Fruit fly (Drosophila melanogaster): ENCODE measurements around the gene Phf5a.

The Phf5a gene

DNA sequence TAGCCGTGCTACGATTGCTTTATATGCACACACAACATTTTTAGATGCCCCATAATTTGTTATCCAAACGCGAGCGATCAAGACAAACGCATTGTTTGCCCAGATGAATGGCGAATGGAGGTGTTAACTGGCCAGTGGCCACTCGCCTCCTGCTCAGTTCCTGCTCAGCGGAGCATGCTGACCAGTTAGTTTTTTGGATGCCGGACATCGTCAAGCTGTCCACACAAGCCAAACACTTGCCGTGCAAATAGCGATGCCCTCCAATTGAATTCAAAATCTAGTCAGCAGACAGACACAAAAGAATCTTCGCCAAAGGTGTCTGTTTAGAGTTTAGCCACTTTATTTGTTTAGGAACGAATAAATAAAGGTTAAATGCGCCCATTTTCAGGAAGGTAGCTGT lies 28.4 kb downstream of the Phf5a start:
- TF ChIP-seq insv (optimal IDR thresholded peaks at IDR 0.05): no peak
- no peak for TF ChIP-seq Myc (optimal IDR thresholded peaks at IDR 0.05)

DNA sequence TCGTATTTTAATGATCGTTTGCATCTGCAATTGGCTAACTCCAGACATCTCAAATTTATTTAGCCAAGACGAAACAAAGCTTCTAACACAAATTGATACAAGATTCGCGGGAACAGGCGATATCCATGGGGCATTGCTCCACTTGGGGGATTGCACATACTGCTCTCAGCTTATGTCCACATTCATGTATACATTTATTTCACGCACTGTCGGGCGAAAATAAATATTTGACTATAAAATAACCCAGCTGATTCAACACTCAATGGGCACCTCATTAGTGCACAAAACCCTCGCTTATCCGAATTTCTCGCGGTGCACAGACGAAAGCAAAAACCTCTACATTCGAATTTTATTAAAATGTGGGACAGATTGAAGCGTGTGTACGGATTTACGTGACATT lies 29.1 kb downstream of the Phf5a start:
- TF ChIP-seq Sin3A (optimal IDR thresholded peaks at IDR 0.05) (no peak), insv (optimal IDR thresholded peaks at IDR 0.05) (no peak), ttk (optimal IDR thresholded peaks at IDR 0.05) (no peak), h (optimal IDR thresholded peaks at IDR 0.05) (no peak), Myc (optimal IDR thresholded peaks at IDR 0.05) (no peak), psq (optimal IDR thresholded peaks at IDR 0.05) (no peak)

DNA sequence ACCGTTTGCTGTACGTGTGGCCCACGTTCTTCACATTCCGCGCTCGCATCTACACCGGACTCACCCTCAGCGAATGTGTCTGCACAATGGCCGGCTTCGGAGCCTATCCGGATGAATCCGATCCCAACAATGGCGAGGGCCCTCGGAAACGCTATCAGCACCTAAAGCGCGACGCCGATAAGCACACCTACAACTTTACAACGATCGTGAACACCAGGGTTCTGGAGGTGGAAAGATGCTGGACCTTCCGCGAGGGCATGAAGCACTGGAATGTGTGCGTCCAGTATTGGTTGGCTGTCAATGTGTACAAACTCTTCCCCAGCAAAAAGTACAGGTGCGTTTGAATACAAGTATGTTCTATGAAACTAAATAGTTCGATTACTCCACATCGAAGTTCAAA lies 33.1 kb downstream of the Phf5a start:
- TF ChIP-seq h (optimal IDR thresholded peaks at IDR 0.05) (no peak), ttk (optimal IDR thresholded peaks at IDR 0.05) (no peak), insv (optimal IDR thresholded peaks at IDR 0.05) (no peak), psq (optimal IDR thresholded peaks at IDR 0.05) (no peak), Myc (optimal IDR thresholded peaks at IDR 0.05) (no peak), Sin3A (optimal IDR thresholded peaks at IDR 0.05) (no peak)

DNA sequence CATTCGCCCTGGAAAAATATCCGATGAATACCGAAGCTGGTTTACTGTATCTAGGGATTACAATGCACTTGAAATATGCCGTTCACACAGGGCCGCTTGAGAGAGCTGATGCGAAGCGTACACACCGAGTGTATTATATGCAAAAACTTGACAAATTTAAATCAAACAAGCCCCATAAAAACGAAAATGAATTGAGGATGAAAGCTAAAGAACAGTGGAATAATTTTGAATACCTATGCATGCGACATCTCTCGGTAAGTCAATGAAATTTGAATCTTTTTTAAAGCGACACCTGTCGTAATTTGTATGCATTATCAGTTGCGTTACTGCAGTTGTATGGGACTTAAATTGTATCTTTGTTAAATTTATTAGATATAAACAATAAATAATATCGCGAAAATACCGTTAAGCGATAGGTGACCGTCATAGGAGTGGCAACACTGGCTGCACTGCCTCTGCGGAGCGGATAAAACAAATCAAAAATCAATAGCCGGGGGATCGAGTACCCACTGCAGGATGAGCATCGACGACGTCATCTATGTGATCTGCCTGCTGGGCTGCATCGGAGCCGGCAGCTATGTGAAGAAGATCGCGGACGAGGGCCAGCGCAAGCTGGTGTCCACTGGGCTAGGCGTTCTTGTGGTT lies 34.6 kb downstream of the Phf5a start, which contains the start of gene frj:
TSS of gene frj (plus strand) at position 98 of the 645 bp plus-strand sequence.
- no peak for TF ChIP-seq insv (optimal IDR thresholded peaks at IDR 0.05)
- no peak for TF ChIP-seq h (optimal IDR thresholded peaks at IDR 0.05)
- TF ChIP-seq Myc (optimal IDR thresholded peaks at IDR 0.05): no peak
- TF ChIP-seq psq (optimal IDR thresholded peaks at IDR 0.05): no peak
- no peak for TF ChIP-seq ttk (optimal IDR thresholded peaks at IDR 0.05)
- no peak for TF ChIP-seq Sin3A (optimal IDR thresholded peaks at IDR 0.05)

DNA sequence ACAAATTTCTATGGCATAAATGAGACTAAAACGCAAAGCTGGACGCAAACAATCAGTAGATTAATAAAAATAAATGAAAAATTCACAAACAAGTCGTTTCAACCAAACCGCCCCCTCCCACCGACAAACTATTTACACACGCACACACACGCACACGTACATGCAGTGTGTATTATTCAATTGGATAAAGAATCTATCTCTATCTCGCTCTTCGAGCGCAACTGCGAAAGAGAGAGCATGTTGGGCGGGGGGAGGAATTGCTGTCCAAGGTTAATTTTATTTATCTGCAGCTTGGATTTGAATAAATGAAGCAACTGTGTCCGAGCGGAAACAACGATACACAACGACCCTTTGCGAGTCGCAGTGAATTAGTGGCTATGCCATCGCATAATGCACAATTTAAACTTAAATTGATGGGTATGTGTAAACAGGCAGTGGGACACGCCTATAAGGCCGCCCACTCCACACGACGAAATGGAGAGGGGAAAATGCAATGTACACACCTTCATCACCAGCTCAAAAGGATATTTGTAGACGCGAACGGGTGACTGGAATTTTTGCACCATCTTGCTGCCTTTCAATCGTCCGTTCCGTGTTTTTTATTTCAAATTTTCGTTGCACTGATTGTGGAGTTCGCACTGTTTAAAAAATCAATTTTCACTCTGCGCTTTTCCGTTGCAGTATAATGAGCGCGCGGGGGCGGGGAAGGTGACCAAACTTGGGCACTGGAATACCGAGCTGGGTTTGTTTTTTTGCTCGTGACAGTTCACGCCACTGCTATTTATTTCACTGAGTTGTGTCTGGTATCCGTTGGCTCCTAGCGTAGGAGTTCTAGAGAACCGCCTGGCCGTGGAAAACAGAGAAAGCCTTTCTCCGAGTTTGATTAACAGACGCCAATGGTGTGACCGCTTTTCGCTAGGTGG lies 35.4 kb downstream of the Phf5a start, which contains the start of gene retm:
TSS of gene retm (minus strand) at position 898 of the 923 bp plus-strand sequence.
- no peak for TF ChIP-seq psq (optimal IDR thresholded peaks at IDR 0.05)
- TF ChIP-seq h (optimal IDR thresholded peaks at IDR 0.05): no peak
- no peak for TF ChIP-seq Sin3A (optimal IDR thresholded peaks at IDR 0.05)
- no peak for TF ChIP-seq ttk (optimal IDR thresholded peaks at IDR 0.05)
- TF ChIP-seq Myc (optimal IDR thresholded peaks at IDR 0.05): no peak
- TF ChIP-seq insv (optimal IDR thresholded peaks at IDR 0.05): no peak

DNA sequence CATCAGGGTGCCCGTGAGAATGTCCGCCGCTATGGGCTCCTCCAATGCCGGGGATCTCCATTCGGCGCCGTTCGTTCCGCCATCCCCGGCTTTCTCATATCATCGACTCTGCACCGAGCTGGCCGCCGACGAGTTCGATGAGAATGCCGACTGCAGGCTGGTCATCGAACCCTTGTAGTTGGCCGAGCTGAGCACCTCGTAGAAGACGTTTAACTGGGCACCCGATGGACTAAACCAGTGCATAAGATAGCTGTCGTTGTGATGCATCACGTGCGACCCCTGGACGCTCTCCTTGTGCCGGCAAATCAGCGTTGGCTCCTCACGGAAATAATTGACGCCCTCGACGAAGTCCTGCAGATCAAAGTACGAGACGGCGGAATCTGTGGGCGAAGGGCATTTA lies 40.9 kb downstream of the Phf5a start:
- TF ChIP-seq psq (optimal IDR thresholded peaks at IDR 0.05) (no peak), insv (optimal IDR thresholded peaks at IDR 0.05) (no peak), Myc (optimal IDR thresholded peaks at IDR 0.05) (no peak), Sin3A (optimal IDR thresholded peaks at IDR 0.05) (no peak), h (optimal IDR thresholded peaks at IDR 0.05) (no peak), ttk (optimal IDR thresholded peaks at IDR 0.05) (no peak)

DNA sequence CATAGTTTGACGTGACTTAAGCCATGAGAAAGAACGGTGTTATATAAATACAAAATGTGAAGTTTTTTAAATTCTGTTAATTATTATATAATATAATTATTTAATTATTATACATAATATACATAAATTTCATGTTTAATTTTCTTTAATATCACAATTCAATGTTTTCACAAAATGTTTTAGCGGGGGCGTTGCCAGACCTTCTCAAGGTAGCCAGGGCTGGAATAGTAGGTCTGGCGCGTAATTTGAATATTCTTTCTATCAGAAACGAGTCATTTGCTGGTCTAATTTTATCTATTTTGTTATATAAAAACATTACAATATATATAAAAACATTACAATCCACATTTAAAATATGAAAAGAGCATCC lies 42.3 kb downstream of the Phf5a start, which contains the start of gene Acox3:
TSS of gene Acox3 (minus strand) at position 70 of the 370 bp plus-strand sequence.
- TF ChIP-seq psq (optimal IDR thresholded peaks at IDR 0.05): no peak
- no peak for TF ChIP-seq ttk (optimal IDR thresholded peaks at IDR 0.05)
- no peak for TF ChIP-seq h (optimal IDR thresholded peaks at IDR 0.05)
- no peak for TF ChIP-seq Myc (optimal IDR thresholded peaks at IDR 0.05)
- TF ChIP-seq Sin3A (optimal IDR thresholded peaks at IDR 0.05): no peak
- no peak for TF ChIP-seq insv (optimal IDR thresholded peaks at IDR 0.05)

DNA sequence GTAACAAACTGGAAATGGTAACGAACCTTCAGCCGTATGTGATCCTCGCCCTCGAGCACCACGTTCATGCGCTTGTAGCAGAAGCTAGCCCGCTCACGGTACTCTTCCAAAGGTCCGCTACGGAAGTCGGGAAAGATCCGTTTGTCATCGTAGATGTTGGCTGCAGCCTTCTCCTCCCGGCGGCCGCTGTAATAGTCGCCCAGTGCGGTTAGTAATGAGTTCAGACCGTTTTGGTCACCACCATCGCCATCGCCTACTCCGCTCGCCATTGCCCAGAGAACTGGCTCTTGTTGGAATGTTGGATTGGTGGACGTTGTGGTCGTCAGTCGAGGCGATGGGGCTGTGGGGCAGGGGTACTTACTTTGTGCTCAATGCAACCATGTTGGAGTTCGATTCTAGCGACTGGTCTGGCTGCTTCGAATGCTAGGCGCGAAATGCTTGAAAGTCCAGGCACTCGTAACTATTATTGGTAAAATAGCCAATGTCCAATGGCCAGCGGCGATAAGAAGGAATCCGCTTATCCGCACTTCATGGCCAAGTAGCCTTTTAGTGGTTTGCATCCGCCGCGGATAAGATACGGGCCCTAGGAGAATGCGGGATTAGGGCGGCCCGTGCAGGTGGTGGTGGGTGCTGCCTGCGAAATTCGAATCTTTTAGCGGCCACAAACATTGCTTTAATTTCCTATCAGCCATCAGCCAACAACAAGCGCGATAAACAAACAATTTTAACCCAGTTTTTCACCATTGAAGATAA lies 42.9 kb downstream of the Phf5a start:
- TF ChIP-seq Sin3A (optimal IDR thresholded peaks at IDR 0.05): no peak
- TF ChIP-seq insv (optimal IDR thresholded peaks at IDR 0.05): no peak
- TF ChIP-seq psq (optimal IDR thresholded peaks at IDR 0.05): no peak
- TF ChIP-seq ttk (optimal IDR thresholded peaks at IDR 0.05): no peak
- TF ChIP-seq h (optimal IDR thresholded peaks at IDR 0.05): no peak
- TF ChIP-seq Myc (optimal IDR thresholded peaks at IDR 0.05): no peak

Data from Kc167 (cell line).